Fruit fly (Drosophila melanogaster): ENCODE measurements around the gene Nep1.

Gene Nep1

dm6 chrX:6059135-6059824 is 31.7 kb upstream of the Nep1 start (continued):
- TF ChIP-seq so (GFP tag; IDR thresholded peaks at IDR 0.05) (0 out of 3 replicates have a peak, but pooled peaks have one; percentile 20), Ada2b (GFP tag; IDR thresholded peaks at IDR 0.05) (no peak), CG15269 (tag; optimal IDR thresholded peaks at IDR 0.05) (peak; percentile 8), gem (tag; optimal IDR thresholded peaks at IDR 0.05) (peak; percentile 42), D (optimal IDR thresholded peaks at IDR 0.05) (no peak), D (GFP tag; optimal IDR thresholded peaks at IDR 0.05) (peak; percentile 20), wek (GFP tag; optimal IDR thresholded peaks at IDR 0.05) (no peak), CG17612 (GFP tag; IDR thresholded peaks at IDR 0.05) (no peak), CG6689 (GFP tag; IDR thresholded peaks at IDR 0.05) (peak; percentile 24; the same call in 1 of the 2 replicates), schlank (tag; optimal IDR thresholded peaks at IDR 0.05) (no peak), CG11085 (GFP tag; IDR thresholded peaks at IDR 0.05) (no peak), MTF-1 (GFP tag; optimal IDR thresholded peaks at IDR 0.05; ENCODE audit: borderline replicate concordance) (no peak), tll (GFP tag; optimal IDR thresholded peaks at IDR 0.05) (no peak), ci (GFP tag; IDR thresholded peaks at IDR 0.05) (peak; percentile 70; the same call in 2 of the 3 replicates), kay (GFP tag; optimal IDR thresholded peaks at IDR 0.05) (no peak), ken (GFP tag; IDR thresholded peaks at IDR 0.05) (0 out of 3 replicates have a peak, but pooled peaks have one; percentile 40), Lpt (GFP tag; optimal IDR thresholded peaks at IDR 0.05) (no peak), zfh1 (GFP tag; IDR thresholded peaks at IDR 0.05) (peak; percentile 60; the same call in 2 of the 3 replicates), Camta (GFP tag; optimal IDR thresholded peaks at IDR 0.05) (no peak), CG13296 (GFP tag; optimal IDR thresholded peaks at IDR 0.05) (no peak), Taf1 (GFP tag; IDR thresholded peaks at IDR 0.05) (no peak), gcm2 (GFP tag; optimal IDR thresholded peaks at IDR 0.05) (no peak), org-1 (GFP tag; optimal IDR thresholded peaks at IDR 0.05) (no peak), luna (GFP tag; optimal IDR thresholded peaks at IDR 0.05) (no peak), C15 (GFP tag; IDR thresholded peaks at IDR 0.05) (no peak), CG13424 (tag; optimal IDR thresholded peaks at IDR 0.05) (peak; percentile 11), bsh (GFP tag; optimal IDR thresholded peaks at IDR 0.05) (peak in 1 of 2 experiments; percentile 48), CG14965 (GFP tag; optimal IDR thresholded peaks at IDR 0.05; ENCODE audit: borderline replicate concordance) (no peak), sens (GFP tag) (peak; percentile 50), oc (tag; optimal IDR thresholded peaks at IDR 0.05) (peak; percentile 6), CG1602 (GFP tag; optimal IDR thresholded peaks at IDR 0.05) (peak; percentile 18), fd96Cb (tag; optimal IDR thresholded peaks at IDR 0.05) (peak; percentile 33), pnt (GFP tag; optimal IDR thresholded peaks at IDR 0.05) (peak; percentile 15), sqz (GFP tag; optimal IDR thresholded peaks at IDR 0.05) (no peak), sr (GFP tag; IDR thresholded peaks at IDR 0.05) (no peak), ac (GFP tag; optimal IDR thresholded peaks at IDR 0.05) (no peak), Awh (GFP tag; IDR thresholded peaks at IDR 0.05) (peak; percentile 19; the same call in 1 of the 2 replicates), HLH4C (GFP tag; IDR thresholded peaks at IDR 0.05; ENCODE audit: partially characterized antibody) (no peak), CG7556 (GFP tag; optimal IDR thresholded peaks at IDR 0.05) (no peak), vvl (GFP tag; IDR thresholded peaks at IDR 0.05) (peak; percentile 78), CG17359 (tag; optimal IDR thresholded peaks at IDR 0.05) (peak; percentile 62), chif (GFP tag; optimal IDR thresholded peaks at IDR 0.05) (peak in 1 of 2 experiments; percentile 2), sisA (GFP tag; IDR thresholded peaks at IDR 0.05) (peak; percentile 56; the same call in 1 of the 2 replicates), CG1529 (GFP tag; optimal IDR thresholded peaks at IDR 0.05) (no peak), CG7928 (GFP tag; optimal IDR thresholded peaks at IDR 0.05) (no peak), tgo (GFP tag; IDR thresholded peaks at IDR 0.05) (0 out of 3 replicates have a peak, but pooled peaks have one; percentile 16), HLH3B (GFP tag; IDR thresholded peaks at IDR 0.05) (peak; percentile 38; the same call in 1 of the 2 replicates), Oli (tag; optimal IDR thresholded peaks at IDR 0.05) (peak; percentile 34), CG3281 (GFP tag; optimal IDR thresholded peaks at IDR 0.05) (no peak), phol (tag; optimal IDR thresholded peaks at IDR 0.05) (peak; percentile 25)
